Fruit fly (Drosophila melanogaster) whole organism, embryonic: ENCODE results near the gene Upf2.

ENCODE experiments used
- Abd-B ChIP-seq: fragments of 200-800 bp; sonication (Bioruptor generic); optimal IDR thresholded peaks from 2 replicates; lab custom pipeline; 2018; ENCODE audit warnings: missing biosample characterization, mild to moderate bottlenecking, missing genetic modification characterization, moderate library complexity
- Bdp1 ChIP-seq: fragments of 200-800 bp; sonication (Bioruptor generic); optimal IDR thresholded peaks from 3 replicates; lab custom pipeline; 2016; ENCODE audit warnings: missing biosample characterization, missing genetic modification characterization
- CG10654 ChIP-seq: fragments of 200-800 bp; sonication (Bioruptor generic); optimal IDR thresholded peaks from 2 replicates; lab custom pipeline; 2016; ENCODE audit warnings: missing biosample characterization, missing genetic modification characterization
- CG11504 ChIP-seq: fragments of 200-800 bp; sonication (Bioruptor generic); optimal IDR thresholded peaks from 3 replicates; lab custom pipeline; 2019; ENCODE audit warnings: missing biosample characterization, mild to moderate bottlenecking, missing genetic modification characterization, moderate library complexity
- CG11560 ChIP-seq: fragments of 200-800 bp; sonication (Bioruptor generic); IDR thresholded peaks from 3 replicates; pipeline ENCODE4 v1.3.6; 2022; ENCODE audit warnings: missing biosample characterization, missing genetic modification characterization
- CG13123 ChIP-seq: fragments of 200-800 bp; sonication (Bioruptor generic); optimal IDR thresholded peaks from 2 replicates; lab custom pipeline; 2016; ENCODE audit warnings: missing biosample characterization, missing genetic modification characterization
- CG13287 ChIP-seq: fragments of 200-800 bp; sonication (Bioruptor generic); IDR thresholded peaks from 2 replicates; pipeline ENCODE4 v1.3.6; 2022; ENCODE audit warnings: missing biosample characterization, missing genetic modification characterization; ENCODE audit not compliant: partially characterized antibody
- CG14667 ChIP-seq: fragments of 200-800 bp; sonication (Bioruptor generic); IDR thresholded peaks from 2 replicates; pipeline ENCODE4 v1.3.6; 2022; ENCODE audit warnings: missing biosample characterization, missing genetic modification characterization
- CG31441 ChIP-seq: fragments of 200-800 bp; sonication (Bioruptor generic); IDR thresholded peaks from 2 replicates; pipeline ENCODE4 v1.3.6; 2022; ENCODE audit warnings: missing biosample characterization, missing genetic modification characterization
- CG32532 ChIP-seq: fragments of 200-800 bp; sonication (Bioruptor generic); IDR thresholded peaks from 2 replicates; pipeline ENCODE4 v1.3.6; 2022; ENCODE audit warnings: missing biosample characterization, missing genetic modification characterization
- CG3726 ChIP-seq: fragments of 200-800 bp; sonication (Bioruptor generic); IDR thresholded peaks from 3 replicates; pipeline ENCODE4, ENCODE4 v1.3.6; 2022; ENCODE audit warnings: missing biosample characterization, missing genetic modification characterization
- CG3847 ChIP-seq: fragments of 200-800 bp; sonication (Bioruptor generic); IDR thresholded peaks from 2 replicates; pipeline ENCODE4 v1.3.6; 2022; ENCODE audit warnings: missing biosample characterization, missing genetic modification characterization
- CG3995 ChIP-seq: fragments of 200-800 bp; sonication (Bioruptor generic); optimal IDR thresholded peaks from 3 replicates; lab custom pipeline; 2016; ENCODE audit warnings: missing biosample characterization, missing genetic modification characterization
- CG42726 ChIP-seq: fragments of 200-800 bp; sonication (Bioruptor generic); IDR thresholded peaks from 2 replicates; pipeline ENCODE4 v1.3.6; 2022; ENCODE audit warnings: missing biosample characterization, missing genetic modification characterization; ENCODE audit not compliant: partially characterized antibody
- CG4424 ChIP-seq: fragments of 200-800 bp; sonication (Bioruptor generic); optimal IDR thresholded peaks from 3 replicates; lab custom pipeline; 2016; ENCODE audit warnings: missing biosample characterization, missing genetic modification characterization
- CG4820 ChIP-seq: fragments of 200-800 bp; sonication (Bioruptor generic); optimal IDR thresholded peaks from 3 replicates; lab custom pipeline; 2016; ENCODE audit warnings: missing biosample characterization, missing genetic modification characterization
- CG7928 ChIP-seq: fragments of 200-800 bp; sonication (Bioruptor generic); optimal IDR thresholded peaks from 2 replicates; lab custom pipeline; 2017; ENCODE audit warnings: missing biosample characterization, mild to moderate bottlenecking, missing genetic modification characterization
- CG9437 ChIP-seq: fragments of 200-800 bp; sonication (Bioruptor generic); optimal IDR thresholded peaks from 2 replicates; lab custom pipeline; 2018; ENCODE audit warnings: missing biosample characterization, mild to moderate bottlenecking, missing genetic modification characterization
- CG9876 ChIP-seq: fragments of 200-800 bp; sonication (Bioruptor generic); optimal IDR thresholded peaks from 2 replicates; lab custom pipeline; 2016; ENCODE audit warnings: missing biosample characterization, missing genetic modification characterization
- D ChIP-seq, 2 experiments: fragments of 200-800 bp in 1 of 2; fragments of >200 bp in 1 of 2; sonication (Bioruptor generic) in 1 of 2; optimal IDR thresholded peaks; 2 replicates in 1 of 2; 3 replicates in 1 of 2; lab custom pipeline; 2017; ENCODE audit warnings: mild to moderate bottlenecking in 1 of 2, missing biosample characterization in 1 of 2, missing genetic modification characterization in 1 of 2, missing genetic modification reagents in 1 of 2
- D19B ChIP-seq: fragments of 200-800 bp; sonication (Bioruptor generic); optimal IDR thresholded peaks from 2 replicates; lab custom pipeline; 2017; ENCODE audit warnings: missing biosample characterization, mild to moderate bottlenecking, missing genetic modification characterization
- Dip2 ChIP-seq: fragments of 200-800 bp; sonication (Bioruptor generic); IDR thresholded peaks from 2 replicates; pipeline ENCODE4 v1.3.6; 2022; ENCODE audit warnings: missing biosample characterization, missing genetic modification characterization
- H2.0 ChIP-seq: fragments of 200-800 bp; sonication (Bioruptor generic); IDR thresholded peaks from 2 replicates; pipeline ENCODE4 v1.3.6; 2022; ENCODE audit warnings: missing biosample characterization, missing genetic modification characterization
- HHEX ChIP-seq: fragments of 200-800 bp; sonication (Bioruptor generic); optimal IDR thresholded peaks from 3 replicates; lab custom pipeline; 2017; ENCODE audit warnings: missing biosample characterization, mild to moderate bottlenecking, missing genetic modification characterization, missing genetic modification reagents
- HLH54F ChIP-seq: fragments of 200-800 bp; sonication (Bioruptor generic); optimal IDR thresholded peaks from 3 replicates; lab custom pipeline; 2016; ENCODE audit warnings: missing biosample characterization, missing genetic modification characterization
- Hr39 ChIP-seq: fragments of >200 bp; optimal IDR thresholded peaks from 2 replicates; lab custom pipeline; 2017
- Hr51 ChIP-seq, 2 experiments: fragments of 200-800 bp; sonication (Bioruptor generic); optimal IDR thresholded peaks; 2 replicates in 1 of 2; 3 replicates in 1 of 2; lab custom pipeline; 2016 to 2018; ENCODE audit warnings: missing biosample characterization in 2 of 2, missing genetic modification characterization in 2 of 2, mild to moderate bottlenecking in 1 of 2, moderate library complexity in 1 of 2
- Max ChIP-seq: fragments of 200-800 bp; sonication (Bioruptor generic); optimal IDR thresholded peaks from 2 replicates; lab custom pipeline; 2016; ENCODE audit warnings: missing biosample characterization, mild to moderate bottlenecking, missing genetic modification characterization
- NC2α ChIP-seq: fragments of 200-800 bp; sonication (Bioruptor generic); optimal IDR thresholded peaks from 2 replicates; lab custom pipeline; 2016; ENCODE audit warnings: missing biosample characterization, missing genetic modification characterization
- Nf-YA ChIP-seq: fragments of 200-800 bp; sonication (Bioruptor generic); IDR thresholded peaks from 2 replicates; pipeline ENCODE4 v1.3.6; 2022; ENCODE audit warnings: missing biosample characterization, missing genetic modification characterization
- Opbp ChIP-seq: fragments of 200-800 bp; sonication (Bioruptor generic); IDR thresholded peaks from 3 replicates; pipeline ENCODE4 v1.3.6; 2022; ENCODE audit warnings: missing biosample characterization, missing genetic modification characterization; ENCODE audit not compliant: partially characterized antibody
- PHDP ChIP-seq: fragments of 200-800 bp; sonication (Bioruptor generic); optimal IDR thresholded peaks from 3 replicates; lab custom pipeline; 2018; ENCODE audit warnings: missing biosample characterization, mild to moderate bottlenecking, missing genetic modification characterization, moderate library complexity
- Rx ChIP-seq: fragments of 200-800 bp; sonication (Bioruptor generic); IDR thresholded peaks from 2 replicates; pipeline ENCODE4 v1.3.6; 2022; ENCODE audit warnings: missing biosample characterization, missing genetic modification characterization
- Xrp1 ChIP-seq: fragments of 200-800 bp; sonication (Bioruptor generic); IDR thresholded peaks from 2 replicates; pipeline ENCODE4 v1.3.6; 2022; ENCODE audit warnings: missing biosample characterization, missing genetic modification characterization
- abd-A ChIP-seq: fragments of 200-800 bp; sonication (Bioruptor generic); optimal IDR thresholded peaks from 3 replicates; lab custom pipeline; 2019; ENCODE audit warnings: missing biosample characterization, mild to moderate bottlenecking, missing genetic modification characterization, moderate library complexity
- amos ChIP-seq: fragments of 200-800 bp; sonication (Bioruptor generic); IDR thresholded peaks from 2 replicates; pipeline ENCODE4 v1.3.6; 2022; ENCODE audit warnings: missing biosample characterization, missing genetic modification characterization; ENCODE audit not compliant: partially characterized antibody
- ash1 ChIP-seq: fragments of 200-800 bp; sonication (Bioruptor generic); optimal IDR thresholded peaks from 2 replicates; lab custom pipeline; 2018; ENCODE audit warnings: missing biosample characterization, mild to moderate bottlenecking, missing genetic modification characterization
- cg ChIP-seq: fragments of 200-800 bp; sonication (Bioruptor generic); optimal IDR thresholded peaks from 3 replicates; lab custom pipeline; 2019; ENCODE audit warnings: missing biosample characterization, mild to moderate bottlenecking, missing genetic modification characterization, moderate library complexity
- dati ChIP-seq: fragments of 200-800 bp; sonication (Bioruptor generic); IDR thresholded peaks from 2 replicates; pipeline ENCODE4 v1.3.6; 2022; ENCODE audit warnings: missing biosample characterization, missing genetic modification characterization
- dimm ChIP-seq: fragments of 200-800 bp; sonication (Bioruptor generic); IDR thresholded peaks from 2 replicates; pipeline ENCODE4 v1.3.6; 2022; ENCODE audit warnings: missing biosample characterization, missing genetic modification characterization
- disco-r ChIP-seq: fragments of 200-800 bp; sonication (Bioruptor generic); optimal IDR thresholded peaks from 2 replicates; lab custom pipeline; 2016; ENCODE audit warnings: missing biosample characterization, missing genetic modification characterization
- ham ChIP-seq: fragments of 200-800 bp; sonication (Bioruptor generic); IDR thresholded peaks from 2 replicates; pipeline ENCODE4 v1.3.6; 2022; ENCODE audit warnings: missing biosample characterization, missing genetic modification characterization
- inv ChIP-seq: fragments of 200-800 bp; sonication (Bioruptor generic); IDR thresholded peaks from 2 replicates; pipeline ENCODE4 v1.3.6; 2022; ENCODE audit warnings: missing biosample characterization, missing genetic modification characterization; ENCODE audit not compliant: partially characterized antibody
- knrl ChIP-seq: fragments of 200-800 bp; sonication (Bioruptor generic); IDR thresholded peaks from 3 replicates; pipeline ENCODE4 v1.3.6; 2022; ENCODE audit warnings: missing biosample characterization, missing genetic modification characterization; ENCODE audit not compliant: partially characterized antibody
- nmo ChIP-seq: fragments of 200-800 bp; sonication (Bioruptor generic); optimal IDR thresholded peaks from 2 replicates; lab custom pipeline; 2018; ENCODE audit warnings: missing biosample characterization, mild to moderate bottlenecking, missing genetic modification characterization, moderate library complexity
- onecut ChIP-seq: fragments of 200-800 bp; sonication (Bioruptor generic); IDR thresholded peaks from 2 replicates; pipeline ENCODE4 v1.3.6; 2022; ENCODE audit warnings: missing biosample characterization, missing genetic modification characterization
- prd ChIP-seq, 3 experiments: fragments of >200 bp in 2 of 3; fragments of 200-800 bp in 1 of 3; sonication (Bioruptor generic) in 1 of 3; optimal IDR thresholded peaks in 2 of 3; IDR thresholded peaks in 1 of 3; 2 replicates in 2 of 3; 3 replicates in 1 of 3; pipeline versions ENCODE4 v1.3.6 to Lab custom; 2017 to 2022; ENCODE audit warnings: missing biosample characterization in 1 of 3, missing genetic modification characterization in 1 of 3
- sob ChIP-seq: fragments of 200-800 bp; sonication (Bioruptor generic); IDR thresholded peaks from 2 replicates; pipeline ENCODE4 v1.3.6; 2022; ENCODE audit warnings: missing biosample characterization, missing genetic modification characterization
- sr ChIP-seq: fragments of 200-800 bp; sonication (Bioruptor generic); IDR thresholded peaks from 3 replicates; pipeline ENCODE4 v1.3.6; 2022; ENCODE audit warnings: missing biosample characterization, missing genetic modification characterization
- tna ChIP-seq: fragments of 200-800 bp; sonication (Bioruptor generic); IDR thresholded peaks from 2 replicates; pipeline ENCODE4 v1.3.6; 2022; ENCODE audit warnings: missing biosample characterization, missing genetic modification characterization; ENCODE audit not compliant: partially characterized antibody

Gene Upf2

DNA sequence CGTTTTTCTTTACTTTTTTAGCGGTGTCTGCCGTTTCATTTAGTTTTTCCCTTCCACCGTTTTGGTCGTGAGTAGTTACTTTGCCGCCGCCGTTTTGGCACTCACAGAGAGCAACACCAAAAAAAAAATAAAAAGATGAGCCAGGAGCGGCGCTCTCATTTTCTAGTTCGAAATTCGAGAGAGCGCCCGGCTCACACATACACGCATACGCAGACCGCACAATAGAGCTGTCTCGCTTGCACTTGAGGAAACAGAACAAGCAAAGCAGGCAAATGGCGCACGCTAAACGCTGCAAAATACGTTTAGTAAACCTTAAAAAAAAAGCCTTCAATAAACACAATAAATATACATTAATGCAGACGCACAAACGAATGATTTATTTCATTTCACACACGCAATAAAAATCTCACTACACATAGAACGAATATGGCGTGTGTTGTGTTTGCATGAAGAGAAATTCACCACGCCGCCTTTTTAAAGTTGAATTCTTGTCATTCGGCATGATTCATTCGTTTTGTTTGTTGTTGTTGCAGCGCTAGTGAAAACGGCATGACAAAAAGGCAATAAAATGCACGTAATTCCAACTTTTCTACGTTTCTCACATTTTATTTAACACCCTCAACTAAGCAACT lies 18.6 kb downstream of the Upf2 start (continued):
- no peak for TF ChIP-seq CG14667 (GFP tag; lab: Robert Waterston, UW)
- no peak for TF ChIP-seq CG42726
- peak; percentile 87 for TF ChIP-seq cg
- no peak for TF ChIP-seq CG7928
- TF ChIP-seq CG32532: no peak
- no peak for TF ChIP-seq D (optimal IDR thresholded peaks at IDR 0.05; lab: Kevin White, UChicago)
- TF ChIP-seq D (GFP tag; optimal IDR thresholded peaks at IDR 0.05; lab: Kevin White, UChicago): no peak
- no peak for TF ChIP-seq dimm (GFP tag; lab: Robert Waterston, UW)
- TF ChIP-seq tna: no peak
- no peak for TF ChIP-seq dati
- no peak for TF ChIP-seq ash1 (GFP tag; lab: Kevin White, UChicago)
- TF ChIP-seq CG4820 (GFP tag; lab: Kevin White, UChicago): no peak
- no peak for TF ChIP-seq PHDP
- no peak for TF ChIP-seq prd (optimal IDR thresholded peaks at IDR 0.05; lab: Kevin White, UChicago)
- no peak for TF ChIP-seq prd (GFP tag; IDR thresholded peaks at IDR 0.05; lab: Robert Waterston, UW)
- TF ChIP-seq ham (GFP tag; lab: Robert Waterston, UW): no peak
- TF ChIP-seq HLH54F (GFP tag; lab: Kevin White, UChicago): no peak
- no peak for TF ChIP-seq Hr51 (GFP tag; optimal IDR thresholded peaks at IDR 0.05; lab: Kevin White, UChicago)
- no peak for TF ChIP-seq Hr39 (lab: Kevin White, UChicago)
- TF ChIP-seq Dip2: no peak
- no peak for TF ChIP-seq NC2α
- no peak for TF ChIP-seq Abd-B (GFP tag; lab: Kevin White, UChicago)
- TF ChIP-seq Xrp1 (GFP tag; lab: Robert Waterston, UW): no peak
- TF ChIP-seq CG9437: no peak
- TF ChIP-seq CG31441 (GFP tag; lab: Robert Waterston, UW): no peak
- TF ChIP-seq CG4424 (GFP tag; lab: Kevin White, UChicago): no peak
- no peak for TF ChIP-seq CG9876 (GFP tag; lab: Kevin White, UChicago)
- TF ChIP-seq Rx (GFP tag; lab: Robert Waterston, UW): no peak
- TF ChIP-seq CG3995 (GFP tag; lab: Kevin White, UChicago): no peak
- no peak for TF ChIP-seq HHEX (GFP tag; lab: Kevin White, UChicago)
- TF ChIP-seq CG11504 (tag; lab: Kevin White, UChicago): no peak
- no peak for TF ChIP-seq onecut (GFP tag; lab: Robert Waterston, UW)
- no peak for TF ChIP-seq inv (GFP tag; lab: Robert Waterston, UW)
- no peak for TF ChIP-seq sob (GFP tag; lab: Robert Waterston, UW)
- TF ChIP-seq Opbp (GFP tag; lab: Robert Waterston, UW): no peak
- TF ChIP-seq CG10654 (GFP tag; lab: Kevin White, UChicago): no peak
- TF ChIP-seq disco-r: no peak
- no peak for TF ChIP-seq CG13123
- no peak for TF ChIP-seq CG13287
- TF ChIP-seq Bdp1 (GFP tag; lab: Kevin White, UChicago): no peak
- no peak for TF ChIP-seq abd-A
- TF ChIP-seq nmo (GFP tag; lab: Kevin White, UChicago): no peak
- TF ChIP-seq CG11560 (tag; lab: Robert Waterston, UW): no peak
- no peak for TF ChIP-seq amos (GFP tag; lab: Robert Waterston, UW)
- TF ChIP-seq Nf-YA (GFP tag; lab: Robert Waterston, UW): no peak
- TF ChIP-seq D19B: no peak
- TF ChIP-seq H2.0: no peak
- TF ChIP-seq Max: no peak
- no peak for TF ChIP-seq CG3847
- TF ChIP-seq CG3726 (GFP tag; lab: Robert Waterston, UW): no peak
- TF ChIP-seq knrl (GFP tag; lab: Robert Waterston, UW): no peak
- TF ChIP-seq sr (GFP tag; lab: Robert Waterston, UW): no peak
